Fruit fly (Drosophila melanogaster) whole organism, embryonic: ENCODE results near the gene CG31468.

ENCODE experiments used
- CG10366 ChIP-seq: fragments of 200-800 bp; sonication (Bioruptor generic); IDR thresholded peaks from 2 replicates; pipeline ENCODE4 v1.3.6; 2022; ENCODE audit warnings: missing biosample characterization, missing genetic modification characterization
- CG11093 ChIP-seq: fragments of 200-800 bp; sonication (Bioruptor generic); IDR thresholded peaks from 3 replicates; pipeline ENCODE4 v1.3.6; 2022; ENCODE audit warnings: missing biosample characterization, missing genetic modification characterization
- CG11247 ChIP-seq: fragments of 200-800 bp; sonication (Bioruptor generic); IDR thresholded peaks from 2 replicates; pipeline ENCODE4 v1.3.6; 2022; ENCODE audit warnings: missing biosample characterization, missing genetic modification characterization
- CG11456 ChIP-seq: fragments of 200-800 bp; sonication (Bioruptor generic); IDR thresholded peaks from 3 replicates; pipeline ENCODE4 v1.3.6; 2022; ENCODE audit warnings: missing biosample characterization, missing genetic modification characterization
- CG12236 ChIP-seq: fragments of 200-800 bp; sonication (Bioruptor generic); optimal IDR thresholded peaks from 2 replicates; lab custom pipeline; 2016; ENCODE audit warnings: missing biosample characterization, missing genetic modification characterization
- CG12659 ChIP-seq: fragments of 200-800 bp; sonication (Bioruptor generic); optimal IDR thresholded peaks from 3 replicates; lab custom pipeline; 2017; ENCODE audit warnings: mild to moderate bottlenecking, missing biosample characterization, missing genetic modification reagents, missing genetic modification characterization
- CG12769 ChIP-seq: fragments of 200-800 bp; sonication (Bioruptor generic); optimal IDR thresholded peaks from 2 replicates; lab custom pipeline; 2019; ENCODE audit warnings: missing biosample characterization, mild to moderate bottlenecking, missing genetic modification characterization, moderate library complexity
- CG14014 ChIP-seq: fragments of 200-800 bp; sonication (Bioruptor generic); IDR thresholded peaks from 2 replicates; pipeline ENCODE4 v1.3.6; 2022; ENCODE audit warnings: missing biosample characterization, missing genetic modification characterization
- CG14710 ChIP-seq: fragments of 200-800 bp; sonication (Bioruptor generic); optimal IDR thresholded peaks from 3 replicates; lab custom pipeline; 2019; ENCODE audit warnings: missing biosample characterization, mild to moderate bottlenecking, missing genetic modification characterization, moderate library complexity
- CG14860 ChIP-seq: fragments of 200-800 bp; sonication (Bioruptor generic); IDR thresholded peaks from 3 replicates; pipeline ENCODE4 v1.3.6; 2022; ENCODE audit warnings: missing biosample characterization, missing genetic modification characterization; ENCODE audit not compliant: partially characterized antibody
- CG15011 ChIP-seq: fragments of 200-800 bp; sonication (Bioruptor generic); optimal IDR thresholded peaks from 3 replicates; lab custom pipeline; 2018; ENCODE audit warnings: missing biosample characterization, mild to moderate bottlenecking, missing genetic modification characterization
- CG1603 ChIP-seq: fragments of 200-800 bp; sonication (Bioruptor generic); optimal IDR thresholded peaks from 2 replicates; lab custom pipeline; 2019; ENCODE audit warnings: missing biosample characterization, mild to moderate bottlenecking, missing genetic modification characterization, moderate library complexity
- CG16815 ChIP-seq: fragments of 200-800 bp; sonication (Bioruptor generic); optimal IDR thresholded peaks from 3 replicates; lab custom pipeline; 2017; ENCODE audit warnings: missing biosample characterization, mild to moderate bottlenecking, missing genetic modification characterization
- CG2120 ChIP-seq: fragments of 200-800 bp; sonication (Bioruptor generic); optimal IDR thresholded peaks from 3 replicates; lab custom pipeline; 2016; ENCODE audit warnings: missing biosample characterization, missing genetic modification characterization
- CG2129 ChIP-seq: fragments of 200-800 bp; sonication (Bioruptor generic); IDR thresholded peaks from 2 replicates; pipeline ENCODE4 v1.3.6; 2022; ENCODE audit warnings: missing biosample characterization, missing genetic modification characterization; ENCODE audit not compliant: partially characterized antibody
- CG31388 ChIP-seq: fragments of 200-800 bp; sonication (Bioruptor generic); optimal IDR thresholded peaks from 2 replicates; lab custom pipeline; 2016; ENCODE audit warnings: missing biosample characterization, missing genetic modification characterization
- CG32772 ChIP-seq: fragments of 200-800 bp; sonication (Bioruptor generic); IDR thresholded peaks from 2 replicates; pipeline ENCODE4 v1.3.6; 2022; ENCODE audit warnings: missing biosample characterization, missing genetic modification characterization
- CG34422 ChIP-seq: fragments of 200-800 bp; sonication (Bioruptor generic); IDR thresholded peaks from 3 replicates; pipeline ENCODE4 v1.3.6; 2022; ENCODE audit warnings: missing biosample characterization, missing genetic modification characterization
- CG3726 ChIP-seq: fragments of 200-800 bp; sonication (Bioruptor generic); IDR thresholded peaks from 3 replicates; pipeline ENCODE4, ENCODE4 v1.3.6; 2022; ENCODE audit warnings: missing biosample characterization, missing genetic modification characterization
- CG4282 ChIP-seq: fragments of 200-800 bp; sonication (Bioruptor generic); optimal IDR thresholded peaks from 2 replicates; lab custom pipeline; 2016; ENCODE audit warnings: missing biosample characterization, missing genetic modification characterization
- CG5245 ChIP-seq: fragments of 200-800 bp; sonication (Bioruptor generic); optimal IDR thresholded peaks from 3 replicates; lab custom pipeline; 2016; ENCODE audit warnings: missing biosample characterization, missing genetic modification characterization
- CG9797 ChIP-seq: fragments of 200-800 bp; sonication (Bioruptor generic); optimal IDR thresholded peaks from 3 replicates; lab custom pipeline; 2018; ENCODE audit warnings: missing biosample characterization, mild to moderate bottlenecking, missing genetic modification characterization
- CoRest ChIP-seq: fragments of 200-800 bp; sonication (Bioruptor generic); optimal IDR thresholded peaks from 3 replicates; lab custom pipeline; 2018; ENCODE audit warnings: missing biosample characterization, mild to moderate bottlenecking, missing genetic modification characterization, moderate library complexity
- Doc3 ChIP-seq: fragments of 200-800 bp; sonication (Bioruptor generic); IDR thresholded peaks from 3 replicates; pipeline ENCODE4 v1.3.6; 2022; ENCODE audit warnings: missing biosample characterization, missing genetic modification characterization; ENCODE audit not compliant: partially characterized antibody
- Ets97D ChIP-seq: fragments of 200-800 bp; sonication (Bioruptor generic); optimal IDR thresholded peaks from 3 replicates; lab custom pipeline; 2016; ENCODE audit warnings: missing biosample characterization, missing genetic modification characterization
- Fer3 ChIP-seq: fragments of 200-800 bp; sonication (Bioruptor generic); optimal IDR thresholded peaks from 2 replicates; lab custom pipeline; 2018; ENCODE audit warnings: missing biosample characterization, mild to moderate bottlenecking, missing genetic modification characterization, moderate library complexity
- GATAe ChIP-seq: fragments of 200-800 bp; sonication (Bioruptor generic); conservative IDR thresholded peaks from 2 replicates; pipeline ENCODE4 v1.3.6; 2022; ENCODE audit warnings: missing biosample characterization, missing genetic modification characterization
- Hr39 ChIP-seq: fragments of >200 bp; optimal IDR thresholded peaks from 2 replicates; lab custom pipeline; 2017
- Med ChIP-seq: fragments of 200-800 bp; sonication (Bioruptor generic); peaks from one replicate; lab custom pipeline; 2016; ENCODE audit warnings: missing biosample characterization, missing genetic modification characterization, mild to moderate bottlenecking, inconsistent platforms, moderate library complexity
- Sry-δ ChIP-seq: fragments of 200-800 bp; sonication (Bioruptor generic); optimal IDR thresholded peaks from 2 replicates; lab custom pipeline; 2016; ENCODE audit warnings: missing biosample characterization, missing genetic modification characterization
- Trl ChIP-seq, 3 experiments: fragments of >200 bp in 2 of 3; fragments of 200-800 bp in 1 of 3; sonication (Bioruptor generic) in 1 of 3; optimal IDR thresholded peaks; 2 replicates in 1 of 3; 3 replicates in 2 of 3; lab custom pipeline; 2016 to 2017; ENCODE audit warnings: missing biosample characterization in 1 of 3, missing genetic modification characterization in 1 of 3
- YL-1 ChIP-seq: fragments of 200-800 bp; sonication (Bioruptor generic); optimal IDR thresholded peaks from 3 replicates; lab custom pipeline; 2017; ENCODE audit warnings: missing biosample characterization, mild to moderate bottlenecking, missing genetic modification characterization
- ac ChIP-seq: fragments of 200-800 bp; sonication (Bioruptor generic); optimal IDR thresholded peaks from 3 replicates; lab custom pipeline; 2017; ENCODE audit warnings: missing biosample characterization, mild to moderate bottlenecking, missing genetic modification characterization
- amos ChIP-seq: fragments of 200-800 bp; sonication (Bioruptor generic); IDR thresholded peaks from 2 replicates; pipeline ENCODE4 v1.3.6; 2022; ENCODE audit warnings: missing biosample characterization, missing genetic modification characterization; ENCODE audit not compliant: partially characterized antibody
- ci ChIP-seq: fragments of 200-800 bp; sonication (Bioruptor generic); IDR thresholded peaks from 3 replicates; pipeline ENCODE4 v1.3.6; 2022; ENCODE audit warnings: missing biosample characterization, missing genetic modification characterization
- corto ChIP-seq: fragments of 200-800 bp; sonication (Bioruptor generic); optimal IDR thresholded peaks from 2 replicates; lab custom pipeline; 2016; ENCODE audit warnings: missing biosample characterization, mild to moderate bottlenecking, missing genetic modification characterization, moderate library complexity
- ewg ChIP-seq: fragments of 200-800 bp; sonication (Bioruptor generic); optimal IDR thresholded peaks from 3 replicates; lab custom pipeline; 2017; ENCODE audit warnings: mild to moderate bottlenecking, missing biosample characterization, missing genetic modification reagents, missing genetic modification characterization
- exex ChIP-seq: fragments of 200-800 bp; sonication (Bioruptor generic); optimal IDR thresholded peaks from 4 replicates; lab custom pipeline; 2018; ENCODE audit warnings: missing biosample characterization, mild to moderate bottlenecking, missing genetic modification characterization, moderate library complexity
- fd102C ChIP-seq: fragments of 200-800 bp; sonication (Bioruptor generic); optimal IDR thresholded peaks from 2 replicates; lab custom pipeline; 2018; ENCODE audit warnings: missing biosample characterization, mild to moderate bottlenecking, missing genetic modification characterization, moderate library complexity
- her ChIP-seq: fragments of 200-800 bp; sonication (Bioruptor generic); optimal IDR thresholded peaks from 2 replicates; lab custom pipeline; 2016; ENCODE audit warnings: missing biosample characterization, missing genetic modification characterization
- mirr ChIP-seq: fragments of 200-800 bp; sonication (Bioruptor generic); optimal IDR thresholded peaks from 3 replicates; lab custom pipeline; 2018; ENCODE audit warnings: missing biosample characterization, mild to moderate bottlenecking, missing genetic modification characterization
- odd ChIP-seq: fragments of 200-800 bp; sonication (Bioruptor generic); optimal IDR thresholded peaks from 2 replicates; lab custom pipeline; 2017; ENCODE audit warnings: missing biosample characterization, mild to moderate bottlenecking, missing genetic modification characterization
- org-1 ChIP-seq: fragments of 200-800 bp; sonication (Bioruptor generic); optimal IDR thresholded peaks from 2 replicates; lab custom pipeline; 2017; ENCODE audit warnings: missing biosample characterization, missing genetic modification characterization
- peb ChIP-seq: fragments of 200-800 bp; sonication (Bioruptor generic); IDR thresholded peaks from 2 replicates; pipeline ENCODE4 v1.3.6; 2022; ENCODE audit warnings: missing biosample characterization, missing genetic modification characterization
- repo ChIP-seq: fragments of 200-800 bp; sonication (Bioruptor generic); optimal IDR thresholded peaks from 2 replicates; lab custom pipeline; 2016; ENCODE audit warnings: missing biosample characterization, missing genetic modification characterization
- rib ChIP-seq: fragments of 200-800 bp; sonication (Bioruptor generic); IDR thresholded peaks from 2 replicates; pipeline ENCODE4 v1.3.6; 2022; ENCODE audit warnings: missing biosample characterization, missing genetic modification characterization
- sima ChIP-seq: fragments of 200-800 bp; sonication (Bioruptor generic); optimal IDR thresholded peaks from 2 replicates; lab custom pipeline; 2016; ENCODE audit warnings: missing biosample characterization, missing genetic modification characterization
- trh ChIP-seq: fragments of 200-800 bp; sonication (Bioruptor generic); optimal IDR thresholded peaks from 2 replicates; lab custom pipeline; 2016; ENCODE audit warnings: missing biosample characterization, missing genetic modification characterization
- wek ChIP-seq: fragments of 200-800 bp; sonication (Bioruptor generic); optimal IDR thresholded peaks from 3 replicates; lab custom pipeline; 2018; ENCODE audit warnings: missing biosample characterization, mild to moderate bottlenecking, missing genetic modification characterization, moderate library complexity
- yki ChIP-seq: fragments of >200 bp; optimal IDR thresholded peaks from 3 replicates; lab custom pipeline; 2018
- zf30C ChIP-seq: fragments of 200-800 bp; sonication (Bioruptor generic); optimal IDR thresholded peaks from 3 replicates; lab custom pipeline; 2018; ENCODE audit warnings: missing biosample characterization, mild to moderate bottlenecking, missing genetic modification characterization

The CG31468 gene

dm6 chr3R:23725711-23726349 lies 25.7 kb upstream of the CG31468 start (continued):
- TF ChIP-seq CG10366 (GFP tag; lab: Robert Waterston, UW) (no peak), exex (tag; lab: Kevin White, UChicago) (no peak), Fer3 (peak; percentile 30), yki (lab: Kevin White, UChicago) (no peak), odd (GFP tag; lab: Kevin White, UChicago) (no peak), peb (no peak), ac (GFP tag; lab: Kevin White, UChicago) (no peak), Med (GFP tag; lab: Kevin White, UChicago) (peak; percentile 72), CG34422 (GFP tag; lab: Robert Waterston, UW) (no peak), CG3726 (no peak), CG12769 (tag; lab: Kevin White, UChicago) (peak; percentile 55), CoRest (tag; lab: Kevin White, UChicago) (peak; percentile 20), mirr (GFP tag; lab: Kevin White, UChicago) (peak; percentile 63), CG15011 (no peak), CG5245 (no peak), CG14860 (no peak), CG9797 (GFP tag; lab: Kevin White, UChicago) (no peak), Hr39 (lab: Kevin White, UChicago) (no peak), CG2120 (GFP tag; lab: Kevin White, UChicago) (peak; percentile 33), GATAe (no peak), trh (GFP tag; lab: Kevin White, UChicago) (no peak), CG31388 (GFP tag; lab: Kevin White, UChicago) (no peak), repo (GFP tag; lab: Kevin White, UChicago) (no peak), Trl (optimal IDR thresholded peaks at IDR 0.05; lab: Kevin White, UChicago) (peak in 1 of 2 experiments; percentile 1), Trl (GFP tag; optimal IDR thresholded peaks at IDR 0.05; lab: Kevin White, UChicago) (no peak), CG4282 (GFP tag; lab: Kevin White, UChicago) (no peak), CG14014 (GFP tag; lab: Robert Waterston, UW) (no peak), CG11093 (GFP tag; lab: Robert Waterston, UW) (no peak), corto (GFP tag; lab: Kevin White, UChicago) (no peak), CG1603 (tag; lab: Kevin White, UChicago) (no peak), amos (GFP tag; lab: Robert Waterston, UW) (no peak), rib (GFP tag; lab: Robert Waterston, UW) (peak; percentile 67; the same call in 1 of the 2 replicates), ewg (no peak), org-1 (GFP tag; lab: Kevin White, UChicago) (peak; percentile 14), CG12659 (GFP tag; lab: Kevin White, UChicago) (no peak), CG32772 (GFP tag; lab: Robert Waterston, UW) (no peak), CG11456 (GFP tag; lab: Robert Waterston, UW) (no peak), ci (GFP tag; lab: Robert Waterston, UW) (peak; percentile 50; the same call in 2 of the 3 replicates), CG11247 (GFP tag; lab: Robert Waterston, UW) (no peak; the same call in 1 of the 2 replicates), Ets97D (GFP tag; lab: Kevin White, UChicago) (no peak), CG16815 (GFP tag; lab: Kevin White, UChicago) (no peak), wek (GFP tag; lab: Kevin White, UChicago) (peak; percentile 30), CG2129 (GFP tag; lab: Robert Waterston, UW) (no peak), Doc3 (GFP tag; lab: Robert Waterston, UW) (no peak), her (no peak), CG12236 (no peak), YL-1 (GFP tag; lab: Kevin White, UChicago) (no peak), Sry-δ (GFP tag; lab: Kevin White, UChicago) (no peak), zf30C (no peak), sima (GFP tag; lab: Kevin White, UChicago) (no peak), fd102C (GFP tag; lab: Kevin White, UChicago) (no peak), CG14710 (tag; lab: Kevin White, UChicago) (no peak)
